Worm (Caenorhabditis elegans) whole organism, early embryonic: Measurements from ENCODE around the gene C50B6.7.

ENCODE experiments used
- B0310.2 ChIP-seq: sonication (generic microtip); optimal IDR thresholded peaks from 2 replicates; lab custom pipeline; 2016; ENCODE audit warnings: mild to moderate bottlenecking, missing genetic modification characterization, missing compliant biosample characterization
- F13C5.2 ChIP-seq: sonication (generic microtip); optimal IDR thresholded peaks from 2 replicates; lab custom pipeline; 2017; ENCODE audit warnings: mild to moderate bottlenecking, missing genetic modification characterization, inconsistent platforms, missing compliant biosample characterization
- aly-1 ChIP-seq: sonication (generic microtip); optimal IDR thresholded peaks from 2 replicates; lab custom pipeline; 2016; ENCODE audit warnings: missing genetic modification characterization, missing compliant biosample characterization
- ama-1 ChIP-seq: fragments of 150-350 bp; optimal IDR thresholded peaks from 2 replicates; lab custom pipeline; 2014
- ceh-36 ChIP-seq: sonication (generic microtip); optimal IDR thresholded peaks from 2 replicates; lab custom pipeline; 2016; ENCODE audit warnings: missing genetic modification characterization, inconsistent platforms, missing compliant biosample characterization
- ets-7 ChIP-seq: sonication (generic microtip); optimal IDR thresholded peaks from 2 replicates; lab custom pipeline; 2016; ENCODE audit warnings: missing genotype, missing genetic modification characterization, missing compliant biosample characterization
- hnd-1 ChIP-seq: sonication (generic microtip); optimal IDR thresholded peaks from 2 replicates; lab custom pipeline; 2016; ENCODE audit warnings: missing genetic modification characterization, missing compliant biosample characterization
- pes-1 ChIP-seq: fragments of 200-800 bp; sonication (Bioruptor generic); IDR thresholded peaks from 2 replicates; pipeline ENCODE4 v1.3.6; 2022; ENCODE audit warnings: missing genetic modification reagents, missing genetic modification characterization, missing compliant biosample characterization
- tbx-11 ChIP-seq: fragments of 200-800 bp; sonication (Bioruptor generic); IDR thresholded peaks from 2 replicates; pipeline ENCODE4 v1.3.6; 2022; ENCODE audit warnings: missing genetic modification characterization, missing compliant biosample characterization

DNA sequence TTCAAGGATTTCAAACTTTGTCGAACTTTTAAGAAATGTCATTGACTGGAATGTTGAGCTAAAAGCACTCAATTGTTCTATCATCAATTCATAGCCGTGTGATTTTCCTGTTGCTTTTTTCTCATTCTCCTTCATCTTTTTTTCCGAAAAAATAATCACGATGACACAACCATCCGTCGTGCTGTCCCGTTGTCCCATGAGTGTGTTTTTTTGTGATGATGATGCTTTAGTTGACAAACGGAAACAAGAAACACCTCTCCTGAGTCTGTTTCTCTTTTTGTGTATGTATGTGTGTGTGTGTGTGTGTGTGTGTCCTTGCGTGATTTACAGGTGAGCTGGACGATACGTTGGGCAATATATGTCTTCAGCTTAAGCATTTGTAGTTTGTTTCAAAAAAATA is 24.3 kb downstream of the C50B6.7 start:
- TF ChIP-seq ceh-36 (tag; lab: Kevin White, UChicago) (no peak), hnd-1 (no peak), ama-1 (lab: Kevin White, UChicago) (no peak), B0310.2 (tag; lab: Kevin White, UChicago) (no peak), aly-1 (no peak), ets-7 (tag; lab: Kevin White, UChicago) (no peak), F13C5.2 (no peak), tbx-11 (GFP tag; lab: Robert Waterston, UW) (no peak), pes-1 (no peak)
